Worm (Caenorhabditis elegans) whole organism, L2 larva: ENCODE results near the gene fkh-7.

ENCODE experiments used
- C34F6.9 ChIP-seq: fragments of 150-350 bp; optimal IDR thresholded peaks from 2 replicates; lab custom pipeline; 2014; ENCODE audit warnings: missing biosample characterization, missing genetic modification characterization
- F13H6.1 ChIP-seq: sonication (generic microtip); optimal IDR thresholded peaks from 2 replicates; lab custom pipeline; 2016; ENCODE audit warnings: missing genetic modification characterization, missing compliant biosample characterization
- R02D3.7 ChIP-seq: fragments of 150-350 bp; optimal IDR thresholded peaks from 2 replicates; lab custom pipeline; 2014; ENCODE audit warnings: missing biosample characterization, missing genetic modification characterization
- Y55F3AM.14 ChIP-seq: fragments of 200-800 bp; sonication (Bioruptor generic); optimal IDR thresholded peaks from 2 replicates; lab custom pipeline; 2018; ENCODE audit warnings: mild to moderate bottlenecking, missing genetic modification characterization, missing compliant biosample characterization
- ZK546.5 ChIP-seq: sonication (generic microtip); optimal IDR thresholded peaks from 2 replicates; lab custom pipeline; 2017; ENCODE audit warnings: missing biosample characterization, missing genetic modification characterization
- alr-1 ChIP-seq: fragments of 150-350 bp; optimal IDR thresholded peaks from 2 replicates; lab custom pipeline; 2014; ENCODE audit warnings: missing biosample characterization, missing genetic modification characterization
- aly-2 ChIP-seq: fragments of 150-350 bp; optimal IDR thresholded peaks from 2 replicates; lab custom pipeline; 2014; ENCODE audit warnings: missing biosample characterization, missing genetic modification characterization
- ama-1 ChIP-seq: fragments of 150-350 bp; optimal IDR thresholded peaks from 2 replicates; lab custom pipeline; 2018; ENCODE audit warnings: inconsistent platforms
- blmp-1 ChIP-seq: sonication (generic microtip); optimal IDR thresholded peaks from 2 replicates; lab custom pipeline; 2017; ENCODE audit warnings: missing genetic modification characterization, mild to moderate bottlenecking, missing compliant biosample characterization, antibody characterized with exemption, moderate library complexity; ENCODE audit not compliant: insufficient read depth
- ceh-16 ChIP-seq: fragments of 150-350 bp; optimal IDR thresholded peaks from 2 replicates; lab custom pipeline; 2014; ENCODE audit warnings: missing biosample characterization, missing genetic modification characterization
- ceh-82 ChIP-seq: fragments of 150-350 bp; optimal IDR thresholded peaks from 2 replicates; lab custom pipeline; 2014; ENCODE audit warnings: missing biosample characterization, missing genetic modification characterization
- crh-2 ChIP-seq: sonication (generic microtip); optimal IDR thresholded peaks from 2 replicates; lab custom pipeline; 2017; ENCODE audit warnings: missing biosample characterization, missing genetic modification characterization
- dmd-4 ChIP-seq: sonication (generic microtip); optimal IDR thresholded peaks from 2 replicates; lab custom pipeline; 2017; ENCODE audit warnings: missing biosample characterization, missing genetic modification characterization
- egl-27 ChIP-seq: sonication (generic microtip); optimal IDR thresholded peaks from 3 replicates; lab custom pipeline; 2017; ENCODE audit warnings: missing biosample characterization, missing genetic modification reagents, missing genetic modification characterization
- elt-1 ChIP-seq: fragments of 150-350 bp; optimal IDR thresholded peaks from 2 replicates; lab custom pipeline; 2014; ENCODE audit warnings: missing biosample characterization, missing genetic modification characterization
- elt-3 ChIP-seq: sonication (generic microtip); optimal IDR thresholded peaks from 2 replicates; lab custom pipeline; 2017; ENCODE audit warnings: missing biosample characterization, missing genetic modification characterization
- fos-1 ChIP-seq: fragments of 150-350 bp; optimal IDR thresholded peaks from 2 replicates; lab custom pipeline; 2014; ENCODE audit warnings: missing biosample characterization, missing genetic modification characterization
- gmeb-1 ChIP-seq: fragments of 150-350 bp; optimal IDR thresholded peaks from 2 replicates; lab custom pipeline; 2014; ENCODE audit warnings: missing biosample characterization, missing genetic modification characterization
- lin-11 ChIP-seq: fragments of 150-350 bp; sonication (generic microtip); optimal IDR thresholded peaks from 2 replicates; lab custom pipeline; 2014; ENCODE audit warnings: missing biosample characterization, missing genetic modification characterization, inconsistent platforms, mixed read lengths
- lin-13 ChIP-seq: fragments of 150-350 bp; optimal IDR thresholded peaks from 2 replicates; lab custom pipeline; 2014; ENCODE audit warnings: missing biosample characterization, missing genetic modification reagents, missing genetic modification characterization
- lin-39 ChIP-seq: fragments of 150-350 bp; optimal IDR thresholded peaks from 2 replicates; lab custom pipeline; 2014; ENCODE audit warnings: missing biosample characterization, missing genetic modification reagents, missing genetic modification characterization
- lsy-2 ChIP-seq, 2 experiments: fragments of 150-350 bp in 1 of 2; sonication (generic microtip) in 1 of 2; optimal IDR thresholded peaks; 2 replicates each; lab custom pipeline; 2014 to 2017; ENCODE audit warnings: missing biosample characterization in 2 of 2, missing genetic modification characterization in 2 of 2
- mab-5 ChIP-seq: fragments of 150-350 bp; optimal IDR thresholded peaks from 2 replicates; lab custom pipeline; 2014; ENCODE audit warnings: missing biosample characterization, missing genetic modification characterization
- mbf-1 ChIP-seq: sonication (generic microtip); optimal IDR thresholded peaks from 2 replicates; lab custom pipeline; 2017; ENCODE audit warnings: missing biosample characterization, missing genetic modification characterization
- mdl-1 ChIP-seq, 2 experiments: fragments of 150-350 bp in 1 of 2; sonication (generic microtip) in 1 of 2; optimal IDR thresholded peaks; 2 replicates each; lab custom pipeline; 2017; ENCODE audit warnings: missing biosample characterization in 2 of 2, missing genetic modification characterization in 2 of 2
- nhr-10 ChIP-seq: sonication (generic microtip); optimal IDR thresholded peaks from 2 replicates; lab custom pipeline; 2017; ENCODE audit warnings: missing biosample characterization, missing genetic modification characterization
- nhr-11 ChIP-seq: fragments of 150-350 bp; optimal IDR thresholded peaks from 2 replicates; lab custom pipeline; 2014; ENCODE audit warnings: missing biosample characterization, missing genetic modification characterization
- nhr-12 ChIP-seq: fragments of 150-350 bp; optimal IDR thresholded peaks from 2 replicates; lab custom pipeline; 2014; ENCODE audit warnings: missing biosample characterization, missing genetic modification characterization
- nhr-129 ChIP-seq: fragments of 150-350 bp; optimal IDR thresholded peaks from 2 replicates; lab custom pipeline; 2014; ENCODE audit warnings: missing biosample characterization, missing genetic modification characterization
- nhr-21 ChIP-seq: fragments of 150-350 bp; optimal IDR thresholded peaks from 2 replicates; lab custom pipeline; 2014; ENCODE audit warnings: missing biosample characterization, missing genetic modification characterization
- nhr-23 ChIP-seq: fragments of 150-350 bp; optimal IDR thresholded peaks from 2 replicates; lab custom pipeline; 2014; ENCODE audit warnings: missing biosample characterization, missing genetic modification reagents, missing genetic modification characterization
- nhr-237 ChIP-seq: fragments of 150-350 bp; optimal IDR thresholded peaks from 2 replicates; lab custom pipeline; 2014; ENCODE audit warnings: missing biosample characterization, missing genetic modification characterization
- nhr-25 ChIP-seq: fragments of 150-350 bp; sonication (generic microtip); optimal IDR thresholded peaks from 3 replicates; lab custom pipeline; 2014; ENCODE audit warnings: missing biosample characterization, missing genetic modification characterization
- nhr-6 ChIP-seq: fragments of 150-350 bp; optimal IDR thresholded peaks from 2 replicates; lab custom pipeline; 2014; ENCODE audit warnings: missing biosample characterization, missing genetic modification characterization
- nhr-77 ChIP-seq: fragments of 150-350 bp; optimal IDR thresholded peaks from 2 replicates; lab custom pipeline; 2014; ENCODE audit warnings: missing biosample characterization, missing genetic modification characterization
- peb-1 ChIP-seq: fragments of 150-350 bp; optimal IDR thresholded peaks from 2 replicates; lab custom pipeline; 2014; ENCODE audit warnings: missing biosample characterization, missing genetic modification characterization
- sem-4 ChIP-seq: fragments of 150-350 bp; optimal IDR thresholded peaks from 2 replicates; lab custom pipeline; 2014; ENCODE audit warnings: missing biosample characterization, missing genetic modification reagents, missing genetic modification characterization
- skn-1 ChIP-seq: sonication (generic microtip); optimal IDR thresholded peaks from 2 replicates; lab custom pipeline; 2017; ENCODE audit warnings: missing biosample characterization, missing genetic modification characterization
- sma-3 ChIP-seq: sonication (generic microtip); optimal IDR thresholded peaks from 2 replicates; lab custom pipeline; 2016; ENCODE audit warnings: missing genetic modification reagents, missing genetic modification characterization, missing compliant biosample characterization
- sma-9 ChIP-seq, 2 experiments: fragments of 150-350 bp in 1 of 2; sonication (generic microtip) in 1 of 2; optimal IDR thresholded peaks; 2 replicates each; lab custom pipeline; 2014 to 2016; ENCODE audit warnings: missing genetic modification characterization in 2 of 2, mild to moderate bottlenecking in 1 of 2, missing biosample characterization in 1 of 2, missing compliant biosample characterization in 1 of 2, missing genetic modification reagents in 1 of 2, moderate library complexity in 1 of 2
- snpc-4 ChIP-seq: fragments of 150-350 bp; optimal IDR thresholded peaks from 2 replicates; lab custom pipeline; 2014; ENCODE audit warnings: missing biosample characterization, missing genetic modification characterization
- unc-39 ChIP-seq: fragments of 150-350 bp; optimal IDR thresholded peaks from 2 replicates; lab custom pipeline; 2014; ENCODE audit warnings: missing biosample characterization, missing genetic modification characterization
- unc-55 ChIP-seq: fragments of 150-350 bp; sonication (generic microtip); optimal IDR thresholded peaks from 3 replicates; lab custom pipeline; 2014; ENCODE audit warnings: missing biosample characterization, missing genetic modification reagents, missing genetic modification characterization
- unc-62 ChIP-seq: fragments of 150-350 bp; optimal IDR thresholded peaks from 2 replicates; lab custom pipeline; 2014; ENCODE audit warnings: missing biosample characterization, missing genetic modification reagents, missing genetic modification characterization
- zag-1 ChIP-seq: fragments of 150-350 bp; optimal IDR thresholded peaks from 2 replicates; lab custom pipeline; 2014; ENCODE audit warnings: missing biosample characterization, missing genetic modification characterization
- ztf-1 ChIP-seq: fragments of 200-800 bp; sonication (Bioruptor generic); conservative IDR thresholded peaks from 2 replicates; pipeline ENCODE4 v1.3.6; 2022; ENCODE audit warnings: missing genetic modification characterization, missing compliant biosample characterization
- ztf-11 ChIP-seq: sonication (generic microtip); optimal IDR thresholded peaks from 2 replicates; lab custom pipeline; 2017; ENCODE audit warnings: missing biosample characterization, missing genetic modification characterization
- ztf-4 ChIP-seq: fragments of 150-350 bp; optimal IDR thresholded peaks from 2 replicates; lab custom pipeline; 2014; ENCODE audit warnings: missing biosample characterization, missing genetic modification characterization

Gene fkh-7

DNA sequence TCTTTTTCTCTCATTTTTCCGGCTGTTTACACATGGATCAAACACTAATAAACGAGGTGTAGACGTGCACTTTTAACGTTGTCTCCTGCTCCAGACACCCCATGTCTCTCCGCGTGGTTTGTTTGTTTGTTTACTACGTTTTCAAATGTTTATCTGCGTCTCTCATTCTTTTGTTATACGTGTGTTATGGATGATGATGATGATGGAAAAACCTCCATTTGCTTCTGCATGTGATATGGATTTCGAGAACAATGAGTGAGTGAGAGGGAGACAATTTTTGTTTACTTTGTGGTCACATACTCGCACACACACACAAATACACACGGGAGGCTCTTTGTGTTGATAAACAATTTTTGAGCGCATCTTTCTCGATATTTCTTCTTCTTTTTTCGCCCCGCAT is 20.0 kb downstream of the fkh-7 start:
- no peak for TF ChIP-seq lin-13 (GFP tag; lab: Kevin White, UChicago)
- peak; percentile 78 for TF ChIP-seq nhr-6 (tag; lab: Kevin White, UChicago)
- no peak for TF ChIP-seq ceh-82 (tag; lab: Kevin White, UChicago)
- TF ChIP-seq elt-1 = no peak
- TF ChIP-seq dmd-4 = no peak
- peak; percentile 41 for TF ChIP-seq fos-1
- no peak for TF ChIP-seq lin-39 (tag; lab: Kevin White, UChicago)
- TF ChIP-seq sma-9 (GFP tag; optimal IDR thresholded peaks at IDR 0.05; lab: Kevin White, UChicago) = peak; percentile 94
- no peak for TF ChIP-seq sma-9 (tag; optimal IDR thresholded peaks at IDR 0.05; lab: Kevin White, UChicago)
- peak; percentile 88 for TF ChIP-seq egl-27 (tag; lab: Kevin White, UChicago)
- peak; percentile 70 for TF ChIP-seq zag-1
- peak; percentile 6 to 79 for TF ChIP-seq mdl-1 (tag; optimal IDR thresholded peaks at IDR 0.05; lab: Kevin White, UChicago)
- peak; percentile 51 for TF ChIP-seq sma-3 (GFP tag; lab: Kevin White, UChicago)
- no peak for TF ChIP-seq ztf-1 (GFP tag; lab: Robert Waterston, UW)
- no peak for TF ChIP-seq nhr-237 (tag; lab: Kevin White, UChicago)
- peak; percentile 8 for TF ChIP-seq nhr-25 (tag; lab: Kevin White, UChicago)
- peak; percentile 5 for TF ChIP-seq gmeb-1
- peak; percentile 32 for TF ChIP-seq ama-1 (lab: Kevin White, UChicago)
- TF ChIP-seq skn-1 (tag; lab: Kevin White, UChicago) = peak; percentile 75
- no peak for TF ChIP-seq nhr-77 (tag; lab: Kevin White, UChicago)
- TF ChIP-seq lsy-2 (tag; optimal IDR thresholded peaks at IDR 0.05; lab: Kevin White, UChicago) = peak in 1 of 2 experiments; percentile 90
- no peak for TF ChIP-seq mab-5 (tag; lab: Kevin White, UChicago)
- TF ChIP-seq nhr-11 (tag; lab: Kevin White, UChicago) = no peak
- peak; percentile 61 for TF ChIP-seq lin-11 (tag; lab: Kevin White, UChicago)
- TF ChIP-seq ZK546.5 = no peak
- TF ChIP-seq unc-55 (GFP tag; lab: Kevin White, UChicago) = peak; percentile 74
- TF ChIP-seq ceh-16 (tag; lab: Kevin White, UChicago) = no peak
- TF ChIP-seq nhr-21 (tag; lab: Kevin White, UChicago) = peak; percentile 77
- peak; percentile 95 for TF ChIP-seq alr-1
- TF ChIP-seq snpc-4 (tag; lab: Kevin White, UChicago) = peak; percentile 13
- TF ChIP-seq C34F6.9 (tag; lab: Kevin White, UChicago) = peak; percentile 92
- peak; percentile 76 for TF ChIP-seq Y55F3AM.14 (GFP tag; lab: Kevin White, UChicago)
- no peak for TF ChIP-seq R02D3.7 (tag; lab: Kevin White, UChicago)
- TF ChIP-seq peb-1 (tag; lab: Kevin White, UChicago) = no peak
- TF ChIP-seq blmp-1 = no peak
- TF ChIP-seq nhr-10 (tag; lab: Kevin White, UChicago) = no peak
- no peak for TF ChIP-seq unc-39 (tag; lab: Kevin White, UChicago)
- no peak for TF ChIP-seq mbf-1
- TF ChIP-seq sem-4 (tag; lab: Kevin White, UChicago) = peak; percentile 49
- no peak for TF ChIP-seq elt-3
- no peak for TF ChIP-seq ztf-11 (tag; lab: Kevin White, UChicago)
- TF ChIP-seq nhr-12 (tag; lab: Kevin White, UChicago) = no peak
- peak; percentile 92 for TF ChIP-seq crh-2 (tag; lab: Kevin White, UChicago)
- peak; percentile 81 for TF ChIP-seq ztf-4 (tag; lab: Kevin White, UChicago)
- peak; percentile 97 for TF ChIP-seq F13H6.1
- no peak for TF ChIP-seq nhr-23 (tag; lab: Kevin White, UChicago)
- TF ChIP-seq unc-62 = no peak
- peak; percentile 97 for TF ChIP-seq nhr-129 (tag; lab: Kevin White, UChicago)
- TF ChIP-seq aly-2 (tag; lab: Kevin White, UChicago) = no peak
